Worm (Caenorhabditis elegans): ENCODE measurements around the gene F33G12.7.
A peak's percentile ranks its signal among the peaks of the same experiment; 100 is the strongest.

Gene F33G12.7

DNA sequence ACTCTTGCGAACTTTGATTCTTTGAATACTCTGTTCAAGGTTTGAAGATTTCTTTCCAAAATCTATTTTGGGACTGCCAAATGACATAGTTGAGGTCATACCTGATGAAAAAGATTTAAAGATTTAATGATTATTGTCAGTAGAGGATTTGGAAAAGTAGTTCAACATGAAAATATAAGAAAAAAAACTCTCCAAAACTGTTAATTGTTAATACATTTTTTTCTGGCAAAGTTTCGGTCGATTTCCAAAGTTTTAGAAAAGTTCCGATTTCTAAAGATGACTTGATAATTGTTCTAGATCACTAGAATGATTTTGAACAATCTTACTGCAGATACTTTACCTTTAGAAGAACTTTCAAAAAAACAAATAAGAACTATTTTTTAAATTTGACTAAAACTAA lies 30.8 kb upstream of the F33G12.7 start, which contains the start of gene C27A2.7:
C27A2.7 (minus strand) TSS at position 101 of the 400 bp plus-strand sequence.
- no peak for TF ChIP-seq nhr-237 (tag; optimal IDR thresholded peaks at IDR 0.05)
- no peak for TF ChIP-seq ztf-11 (tag; optimal IDR thresholded peaks at IDR 0.05)
- TF ChIP-seq fos-1 (tag; optimal IDR thresholded peaks at IDR 0.05), result no peak

DNA sequence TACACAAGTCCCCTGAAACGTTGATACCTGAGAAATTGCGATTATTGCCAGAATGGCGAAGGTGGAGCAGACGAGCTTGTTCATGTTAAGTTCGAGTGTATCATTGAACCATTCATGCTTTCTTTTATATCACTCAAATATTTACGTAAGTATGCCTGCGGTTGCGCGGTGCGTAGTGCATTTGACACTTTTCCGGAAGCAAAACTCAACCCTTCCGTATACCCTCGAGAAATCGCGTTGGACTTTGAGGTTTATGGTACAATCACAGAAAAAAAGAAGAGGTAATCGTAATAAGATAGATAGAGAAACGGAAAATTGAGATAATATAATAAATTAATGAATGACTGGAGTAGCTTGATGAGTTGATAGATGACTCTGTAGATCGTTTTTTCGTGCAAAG lies 29.0 kb upstream of the F33G12.7 start, which contains the start of gene idpb-2:
idpb-2 (minus strand) TSS at position 101 of the 400 bp plus-strand sequence.
- TF ChIP-seq aly-2 (tag; optimal IDR thresholded peaks at IDR 0.05) (no peak), blmp-1 (tag; optimal IDR thresholded peaks at IDR 0.05; ENCODE audit: insufficient read depth) (no peak), lin-11 (tag; optimal IDR thresholded peaks at IDR 0.05) (no peak), sem-4 (tag; optimal IDR thresholded peaks at IDR 0.05) (no peak), nhr-11 (tag; optimal IDR thresholded peaks at IDR 0.05) (no peak), mab-5 (tag; optimal IDR thresholded peaks at IDR 0.05) (no peak), R02D3.7 (tag; optimal IDR thresholded peaks at IDR 0.05) (no peak), sma-9 (GFP tag; optimal IDR thresholded peaks at IDR 0.05) (no peak), sma-9 (tag; optimal IDR thresholded peaks at IDR 0.05) (no peak), nhr-21 (tag; optimal IDR thresholded peaks at IDR 0.05) (no peak), mbf-1 (tag; optimal IDR thresholded peaks at IDR 0.05) (no peak), ZK546.5 (tag; optimal IDR thresholded peaks at IDR 0.05) (no peak), ceh-82 (tag; optimal IDR thresholded peaks at IDR 0.05) (no peak), fos-1 (tag; optimal IDR thresholded peaks at IDR 0.05) (no peak), ztf-4 (tag; optimal IDR thresholded peaks at IDR 0.05) (no peak), nhr-10 (tag; optimal IDR thresholded peaks at IDR 0.05) (no peak), Y55F3AM.14 (GFP tag; optimal IDR thresholded peaks at IDR 0.05) (no peak), alr-1 (tag; optimal IDR thresholded peaks at IDR 0.05) (no peak), nhr-237 (tag; optimal IDR thresholded peaks at IDR 0.05) (no peak), unc-62 (GFP tag; optimal IDR thresholded peaks at IDR 0.05) (no peak)

ce11 chrII:5067927-5068326 lies 27.4 kb upstream of the F33G12.7 start, which contains the start of gene C27A2.8:
TSS of gene C27A2.8 (minus strand) at chrII:5068043.
- TF ChIP-seq fos-1 (tag; optimal IDR thresholded peaks at IDR 0.05) (no peak), ceh-82 (tag; optimal IDR thresholded peaks at IDR 0.05) (no peak), nhr-23 (tag; optimal IDR thresholded peaks at IDR 0.05) (no peak)

ce11 chrII:5066967-5067366 lies 26.5 kb upstream of the F33G12.7 start:
- TF ChIP-seq peb-1 (tag; optimal IDR thresholded peaks at IDR 0.05) (no peak), F13H6.1 (tag; optimal IDR thresholded peaks at IDR 0.05) (no peak), nhr-25 (tag; optimal IDR thresholded peaks at IDR 0.05) (no peak), elt-3 (tag; optimal IDR thresholded peaks at IDR 0.05) (no peak), ztf-11 (tag; optimal IDR thresholded peaks at IDR 0.05) (no peak), alr-1 (tag; optimal IDR thresholded peaks at IDR 0.05) (no peak), fos-1 (tag; optimal IDR thresholded peaks at IDR 0.05) (no peak), unc-62 (GFP tag; optimal IDR thresholded peaks at IDR 0.05) (no peak), ztf-1 (GFP tag; conservative IDR thresholded peaks at IDR 0.05) (no peak), nhr-21 (tag; optimal IDR thresholded peaks at IDR 0.05) (no peak), egl-27 (tag; optimal IDR thresholded peaks at IDR 0.05) (no peak), mdl-1 (tag; optimal IDR thresholded peaks at IDR 0.05) (no peak), lin-11 (tag; optimal IDR thresholded peaks at IDR 0.05) (no peak)

DNA sequence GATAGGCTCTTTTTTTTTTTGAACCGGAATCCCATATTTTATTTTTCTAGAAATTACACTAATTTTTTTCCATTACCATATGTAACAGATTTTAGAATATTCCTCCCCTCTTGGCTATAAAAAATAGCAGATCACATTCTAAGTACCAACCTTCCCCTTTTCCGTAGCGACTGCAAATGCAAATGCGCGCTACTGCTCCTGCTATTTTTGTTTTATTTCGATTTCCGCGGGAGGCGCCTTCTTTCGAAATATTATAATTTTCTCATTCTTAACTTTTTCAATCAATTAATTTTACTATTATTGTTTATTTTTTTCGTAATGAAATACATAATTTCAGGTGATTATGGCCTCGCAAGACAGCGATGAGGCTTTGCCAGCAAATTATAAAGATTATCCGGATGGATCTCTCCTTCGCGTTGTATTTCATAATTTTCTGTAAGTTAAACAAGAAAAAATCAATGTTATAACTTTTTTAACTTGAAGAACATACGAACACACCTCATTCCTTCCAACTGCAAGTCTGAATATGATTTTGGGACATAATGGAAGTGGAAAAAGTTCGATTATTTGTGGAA lies 21.4 kb upstream of the F33G12.7 start, which contains the start of gene smc-5:
smc-5 (plus strand) TSS at position 332 of the 575 bp plus-strand sequence.
- TF ChIP-seq elt-3 (tag; optimal IDR thresholded peaks at IDR 0.05), result no peak
- no peak for TF ChIP-seq unc-62 (GFP tag; optimal IDR thresholded peaks at IDR 0.05)
- TF ChIP-seq dmd-4 (tag; optimal IDR thresholded peaks at IDR 0.05), result no peak
- peak; percentile 62 for TF ChIP-seq sma-9 (GFP tag; optimal IDR thresholded peaks at IDR 0.05)
- no peak for TF ChIP-seq sma-9 (tag; optimal IDR thresholded peaks at IDR 0.05)
- TF ChIP-seq ceh-82 (tag; optimal IDR thresholded peaks at IDR 0.05), result no peak
- no peak for TF ChIP-seq unc-39 (tag; optimal IDR thresholded peaks at IDR 0.05)
- TF ChIP-seq ztf-4 (tag; optimal IDR thresholded peaks at IDR 0.05), result no peak
- peak; percentile 82 for TF ChIP-seq snpc-4 (tag; optimal IDR thresholded peaks at IDR 0.05)
- TF ChIP-seq Y55F3AM.14 (GFP tag; optimal IDR thresholded peaks at IDR 0.05), result no peak
- peak; percentile 94 for TF ChIP-seq unc-55 (GFP tag; optimal IDR thresholded peaks at IDR 0.05)
- TF ChIP-seq C34F6.9 (tag; optimal IDR thresholded peaks at IDR 0.05), result peak; percentile 83
- TF ChIP-seq R02D3.7 (tag; optimal IDR thresholded peaks at IDR 0.05), result no peak
- TF ChIP-seq nhr-77 (tag; optimal IDR thresholded peaks at IDR 0.05), result no peak
- no peak for TF ChIP-seq ceh-16 (tag; optimal IDR thresholded peaks at IDR 0.05)
- no peak for TF ChIP-seq aly-2 (tag; optimal IDR thresholded peaks at IDR 0.05)
- TF ChIP-seq lsy-2 (tag; optimal IDR thresholded peaks at IDR 0.05), result peak; percentile 50 to 88
- no peak for TF ChIP-seq zag-1 (tag; optimal IDR thresholded peaks at IDR 0.05)
- TF ChIP-seq elt-1 (tag; optimal IDR thresholded peaks at IDR 0.05), result no peak
- TF ChIP-seq peb-1 (tag; optimal IDR thresholded peaks at IDR 0.05), result no peak
- TF ChIP-seq sma-3 (GFP tag; optimal IDR thresholded peaks at IDR 0.05), result peak; percentile 69
- peak; percentile 80 for TF ChIP-seq gmeb-1 (tag; optimal IDR thresholded peaks at IDR 0.05)
- TF ChIP-seq nhr-23 (tag; optimal IDR thresholded peaks at IDR 0.05), result no peak
- no peak for TF ChIP-seq nhr-11 (tag; optimal IDR thresholded peaks at IDR 0.05)
- no peak for TF ChIP-seq mdl-1 (tag; optimal IDR thresholded peaks at IDR 0.05)
- no peak for TF ChIP-seq ZK546.5 (tag; optimal IDR thresholded peaks at IDR 0.05)
- TF ChIP-seq mab-5 (tag; optimal IDR thresholded peaks at IDR 0.05), result no peak
- no peak for TF ChIP-seq F13H6.1 (tag; optimal IDR thresholded peaks at IDR 0.05)
- TF ChIP-seq lin-11 (tag; optimal IDR thresholded peaks at IDR 0.05), result peak; percentile 10
- no peak for TF ChIP-seq sem-4 (tag; optimal IDR thresholded peaks at IDR 0.05)
- TF ChIP-seq ama-1 (optimal IDR thresholded peaks at IDR 0.05), result no peak
- TF ChIP-seq ztf-1 (GFP tag; conservative IDR thresholded peaks at IDR 0.05), result no peak
- no peak for TF ChIP-seq mbf-1 (tag; optimal IDR thresholded peaks at IDR 0.05)

All from whole organism, L2 larva.